Worm (Caenorhabditis elegans) whole organism, L4 larva: ENCODE measurements around the gene dyf-2.

Experiments
- F44E2.7 ChIP-seq: fragments of 200-800 bp; sonication (Bioruptor generic); IDR thresholded peaks from 2 replicates; pipeline ENCODE4 v2.1.2; 2022; ENCODE audit warnings: missing genetic modification characterization, missing compliant biosample characterization
- T26A8.4 ChIP-seq: fragments of 200-800 bp; sonication (Bioruptor generic); IDR thresholded peaks from 2 replicates; pipeline ENCODE4 v1.3.6; 2022; ENCODE audit warnings: missing genetic modification characterization, missing compliant biosample characterization
- Y105C5A.15 ChIP-seq: fragments of 200-800 bp; sonication (Bioruptor generic); IDR thresholded peaks from 2 replicates; pipeline ENCODE4 v1.3.6; 2022; ENCODE audit warnings: missing genetic modification characterization, missing compliant biosample characterization
- Y75B8A.6 ChIP-seq: fragments of 200-800 bp; sonication (Bioruptor generic); IDR thresholded peaks from 2 replicates; pipeline ENCODE4 v1.3.6; 2022; ENCODE audit warnings: missing genetic modification reagents, missing genetic modification characterization, missing compliant biosample characterization
- ZK337.2 ChIP-seq: fragments of 200-800 bp; sonication (Bioruptor generic); IDR thresholded peaks from 2 replicates; pipeline ENCODE4 v1.3.6; 2022; ENCODE audit warnings: missing genetic modification reagents, missing genetic modification characterization, missing compliant biosample characterization
- aha-1 ChIP-seq: fragments of 150-350 bp; peaks from one replicate; lab custom pipeline; 2014; ENCODE audit warnings: missing biosample characterization, missing genetic modification characterization
- arid-1 ChIP-seq: fragments of 200-800 bp; sonication (Bioruptor generic); conservative IDR thresholded peaks from 2 replicates; pipeline ENCODE4 v1.3.6; 2022; ENCODE audit warnings: missing genetic modification reagents, missing genetic modification characterization, missing compliant biosample characterization
- attf-4 ChIP-seq: sonication (generic microtip); optimal IDR thresholded peaks from 3 replicates; lab custom pipeline; 2017; ENCODE audit warnings: missing biosample characterization, missing genetic modification characterization
- ceh-28 ChIP-seq: fragments of 150-350 bp; optimal IDR thresholded peaks from 2 replicates; lab custom pipeline; 2014; ENCODE audit warnings: missing biosample characterization, missing genetic modification reagents, missing genetic modification characterization
- ces-1 ChIP-seq: fragments of 150-350 bp; sonication (generic microtip); optimal IDR thresholded peaks from 4 replicates; lab custom pipeline; 2014; ENCODE audit warnings: missing biosample characterization, missing genetic modification reagents, missing genetic modification characterization
- ctbp-1 ChIP-seq: fragments of 200-800 bp; sonication (Bioruptor generic); IDR thresholded peaks from 2 replicates; pipeline ENCODE4 v1.3.6; 2022; ENCODE audit warnings: missing genetic modification reagents, missing genetic modification characterization, missing compliant biosample characterization
- daf-8 ChIP-seq: fragments of 200-800 bp; sonication (Bioruptor generic); IDR thresholded peaks from 2 replicates; pipeline ENCODE4 v1.3.6; 2022; ENCODE audit warnings: missing genetic modification characterization, missing compliant biosample characterization
- dpl-1 ChIP-seq: fragments of 150-350 bp; optimal IDR thresholded peaks from 2 replicates; lab custom pipeline; 2014; ENCODE audit warnings: missing biosample characterization, missing genetic modification reagents, missing genetic modification characterization
- dve-1 ChIP-seq: sonication (generic microtip); optimal IDR thresholded peaks from 2 replicates; lab custom pipeline; 2017; ENCODE audit warnings: antibody characterized with exemption, mild to moderate bottlenecking, missing genetic modification characterization, missing compliant biosample characterization; ENCODE audit not compliant: insufficient read depth
- fkh-10 ChIP-seq: fragments of 150-350 bp; optimal IDR thresholded peaks from 2 replicates; lab custom pipeline; 2014; ENCODE audit warnings: missing biosample characterization, missing genetic modification reagents, missing genetic modification characterization
- fos-1 ChIP-seq: fragments of 150-350 bp; optimal IDR thresholded peaks from 2 replicates; lab custom pipeline; 2014; ENCODE audit warnings: missing biosample characterization, missing genetic modification characterization
- gei-8 ChIP-seq: fragments of 200-800 bp; sonication (Bioruptor generic); optimal IDR thresholded peaks from 2 replicates; lab custom pipeline; 2018; ENCODE audit warnings: mild to moderate bottlenecking, missing genetic modification characterization, missing compliant biosample characterization
- hif-1 ChIP-seq, 2 experiments: sonication (generic microtip); optimal IDR thresholded peaks; 2 replicates each; lab custom pipeline; 2016 to 2017; ENCODE audit warnings: missing compliant biosample characterization in 2 of 2, missing genetic modification characterization in 2 of 2, missing genetic modification reagents in 2 of 2, missing genotype in 2 of 2, mild to moderate bottlenecking in 1 of 2
- hlh-11 ChIP-seq: fragments of 200-800 bp; sonication (Bioruptor generic); optimal IDR thresholded peaks from 2 replicates; lab custom pipeline; 2018; ENCODE audit warnings: mild to moderate bottlenecking, missing genetic modification characterization, missing compliant biosample characterization
- hlh-30 ChIP-seq: sonication (generic microtip); optimal IDR thresholded peaks from 2 replicates; lab custom pipeline; 2017; ENCODE audit warnings: antibody characterized with exemption, mild to moderate bottlenecking, missing genetic modification characterization, missing compliant biosample characterization; ENCODE audit not compliant: insufficient read depth
- hmg-1.1 ChIP-seq: fragments of 200-800 bp; sonication (Bioruptor generic); IDR thresholded peaks from 2 replicates; pipeline ENCODE4 v1.3.6; 2022; ENCODE audit warnings: missing genetic modification reagents, missing genetic modification characterization, missing compliant biosample characterization
- lin-13 ChIP-seq: fragments of 150-350 bp; optimal IDR thresholded peaks from 2 replicates; lab custom pipeline; 2014; ENCODE audit warnings: missing biosample characterization, missing genetic modification reagents, missing genetic modification characterization
- lin-38 ChIP-seq: fragments of 200-800 bp; sonication (Bioruptor generic); IDR thresholded peaks from 2 replicates; pipeline ENCODE4 v1.3.6; 2022; ENCODE audit warnings: missing genetic modification reagents, missing genetic modification characterization, missing compliant biosample characterization
- lsy-2 ChIP-seq, 2 experiments: fragments of 150-350 bp in 1 of 2; sonication (generic microtip) in 1 of 2; optimal IDR thresholded peaks; 2 replicates each; lab custom pipeline; 2014 to 2017; ENCODE audit warnings: missing biosample characterization in 2 of 2, missing genetic modification characterization in 2 of 2
- madf-5 ChIP-seq, 2 experiments: fragments of 200-800 bp; sonication (Bioruptor generic); IDR thresholded peaks; 2 replicates each; pipeline ENCODE4 v1.3.6; 2022; ENCODE audit warnings: missing compliant biosample characterization in 2 of 2, missing genetic modification characterization in 2 of 2
- mdl-1 ChIP-seq, 2 experiments: fragments of 150-350 bp in 1 of 2; sonication (generic microtip) in 1 of 2; optimal IDR thresholded peaks; 2 replicates each; lab custom pipeline; 2014 to 2017; ENCODE audit warnings: missing biosample characterization in 2 of 2, missing genetic modification characterization in 2 of 2
- mep-1 ChIP-seq: fragments of 150-350 bp; sonication (generic microtip); optimal IDR thresholded peaks from 3 replicates; lab custom pipeline; 2014; ENCODE audit warnings: missing biosample characterization, missing genetic modification characterization
- mes-2 ChIP-seq: sonication (generic microtip); optimal IDR thresholded peaks from 2 replicates; lab custom pipeline; 2016; ENCODE audit warnings: missing genotype, mild to moderate bottlenecking, missing genetic modification characterization, missing compliant biosample characterization; ENCODE audit not compliant: poor library complexity, severe bottlenecking
- mxl-2 ChIP-seq: fragments of 200-800 bp; sonication (Bioruptor generic); conservative IDR thresholded peaks from 2 replicates; pipeline ENCODE4 v1.3.6; 2022; ENCODE audit warnings: missing genetic modification reagents, missing genetic modification characterization, missing compliant biosample characterization
- mxl-3 ChIP-seq: fragments of 200-800 bp; sonication (Bioruptor generic); optimal IDR thresholded peaks from 2 replicates; lab custom pipeline; 2018; ENCODE audit warnings: mild to moderate bottlenecking, missing genetic modification characterization, missing compliant biosample characterization
- nhr-102 ChIP-seq: sonication (generic microtip); optimal IDR thresholded peaks from 2 replicates; lab custom pipeline; 2016; ENCODE audit warnings: mild to moderate bottlenecking, missing genetic modification characterization, moderate library complexity, missing compliant biosample characterization
- nhr-111 ChIP-seq: fragments of 200-800 bp; sonication (Bioruptor generic); optimal IDR thresholded peaks from 2 replicates; lab custom pipeline; 2018; ENCODE audit warnings: mild to moderate bottlenecking, missing genetic modification characterization, missing compliant biosample characterization
- nhr-25 ChIP-seq: sonication (generic microtip); optimal IDR thresholded peaks from 2 replicates; lab custom pipeline; 2017; ENCODE audit warnings: missing genetic modification characterization, mild to moderate bottlenecking, missing compliant biosample characterization, antibody characterized with exemption, moderate library complexity, borderline replicate concordance; ENCODE audit not compliant: insufficient read depth
- nhr-42 ChIP-seq: fragments of 200-800 bp; sonication (Bioruptor generic); IDR thresholded peaks from 2 replicates; pipeline ENCODE4 v1.3.6; 2022; ENCODE audit warnings: missing genetic modification characterization, missing compliant biosample characterization
- nhr-48 ChIP-seq: sonication (generic microtip); optimal IDR thresholded peaks from 2 replicates; lab custom pipeline; 2016; ENCODE audit warnings: mild to moderate bottlenecking, missing genetic modification characterization, missing compliant biosample characterization
- pha-4 ChIP-seq, 2 experiments: fragments of 150-350 bp in 1 of 2; fragments of 200-800 bp in 1 of 2; sonication (Bioruptor generic) in 1 of 2; IDR thresholded peaks in 1 of 2; optimal IDR thresholded peaks in 1 of 2; 2 replicates each; pipeline versions ENCODE4 v1.3.6 to Lab custom; 2014 to 2022; ENCODE audit warnings: missing genetic modification characterization in 2 of 2, missing genetic modification reagents in 2 of 2, missing biosample characterization in 1 of 2, missing compliant biosample characterization in 1 of 2
- rbr-2 ChIP-seq: sonication (generic microtip); optimal IDR thresholded peaks from 2 replicates; lab custom pipeline; 2016; ENCODE audit warnings: missing genotype, missing genetic modification characterization, missing compliant biosample characterization
- set-16 ChIP-seq: fragments of 200-800 bp; sonication (Bioruptor generic); IDR thresholded peaks from 2 replicates; pipeline ENCODE4 v1.3.6; 2022; ENCODE audit warnings: missing genetic modification reagents, missing genetic modification characterization, missing compliant biosample characterization
- skn-1 ChIP-seq: fragments of 150-350 bp; optimal IDR thresholded peaks from 2 replicates; lab custom pipeline; 2014; ENCODE audit warnings: missing biosample characterization, missing genetic modification characterization
- snpc-4 ChIP-seq: fragments of 150-350 bp; optimal IDR thresholded peaks from 2 replicates; lab custom pipeline; 2014; ENCODE audit warnings: missing biosample characterization, missing genetic modification characterization
- tra-1 ChIP-seq: fragments of 200-800 bp; sonication (Bioruptor generic); IDR thresholded peaks from 2 replicates; pipeline ENCODE4 v1.3.6; 2022; ENCODE audit warnings: missing genetic modification reagents, missing genetic modification characterization, missing compliant biosample characterization
- unc-130 ChIP-seq: sonication (generic microtip); optimal IDR thresholded peaks from 2 replicates; lab custom pipeline; 2016; ENCODE audit warnings: missing genetic modification reagents, missing genetic modification characterization, missing compliant biosample characterization
- unc-62 ChIP-seq, 3 experiments: fragments of 150-350 bp in 1 of 3; sonication (generic microtip); optimal IDR thresholded peaks in 2 of 3; peaks in 1 of 3; 1 replicate in 1 of 3; 2 replicates in 2 of 3; lab custom pipeline; 2014 to 2017; ENCODE audit warnings: missing biosample characterization in 3 of 3, missing genetic modification characterization in 3 of 3, missing genetic modification reagents in 3 of 3, missing genotype in 1 of 3
- zag-1 ChIP-seq: fragments of 150-350 bp; optimal IDR thresholded peaks from 2 replicates; lab custom pipeline; 2014; ENCODE audit warnings: missing biosample characterization, missing genetic modification characterization
- zfp-2 ChIP-seq: sonication (generic microtip); optimal IDR thresholded peaks from 2 replicates; lab custom pipeline; 2016; ENCODE audit warnings: mild to moderate bottlenecking, missing genetic modification characterization, missing compliant biosample characterization
- ztf-11 ChIP-seq: fragments of 150-350 bp; optimal IDR thresholded peaks from 2 replicates; lab custom pipeline; 2014; ENCODE audit warnings: missing biosample characterization, missing genetic modification characterization

Gene dyf-2

DNA sequence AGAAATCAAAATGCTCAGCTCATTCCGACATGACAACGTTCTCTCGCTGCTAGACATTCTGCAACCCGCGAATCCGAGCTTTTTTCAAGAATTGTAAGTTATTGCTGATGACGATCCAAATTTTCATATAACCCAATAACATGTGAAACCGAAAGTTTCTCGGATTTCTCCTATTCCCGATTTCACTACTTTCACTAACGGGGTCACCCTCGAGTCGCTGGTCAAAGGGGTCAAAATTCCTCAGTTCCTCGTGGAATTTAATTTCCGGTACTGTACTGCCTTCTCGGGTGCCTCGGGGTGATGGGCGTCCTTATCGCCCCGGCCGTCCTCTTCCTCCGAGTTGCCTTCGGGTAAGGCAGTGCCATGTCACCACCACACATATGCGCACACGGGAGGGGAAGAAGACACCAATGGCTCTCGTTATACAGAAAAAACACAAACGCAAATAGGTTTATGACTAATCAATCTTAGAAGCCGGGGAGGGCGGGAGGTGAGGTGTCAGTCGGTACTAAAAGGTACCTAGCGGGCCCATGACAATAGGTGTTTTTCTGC lies 34.0 kb upstream of the dyf-2 start (continued):
- TF ChIP-seq unc-130 (GFP tag; lab: Kevin White, UChicago) (no peak), nhr-111 (GFP tag; lab: Kevin White, UChicago) (peak; percentile 32), ztf-11 (tag; lab: Kevin White, UChicago) (no peak), lsy-2 (tag; optimal IDR thresholded peaks at IDR 0.05; lab: Kevin White, UChicago) (peak in 1 of 2 experiments; percentile 11), zfp-2 (tag; lab: Kevin White, UChicago) (no peak), Y75B8A.6 (GFP tag; lab: Robert Waterston, UW) (no peak), snpc-4 (tag; lab: Kevin White, UChicago) (no peak), rbr-2 (tag; lab: Kevin White, UChicago) (peak; percentile 4), ces-1 (GFP tag; lab: Kevin White, UChicago) (no peak), unc-62 (GFP tag; optimal IDR thresholded peaks at IDR 0.05 in 1 of 2; lab: Kevin White, UChicago) (peak in 1 of 2 experiments; percentile 27), unc-62 (tag; optimal IDR thresholded peaks at IDR 0.05; lab: Kevin White, UChicago) (no peak), T26A8.4 (GFP tag; lab: Robert Waterston, UW) (no peak), dve-1 (tag; lab: Kevin White, UChicago) (no peak), skn-1 (no peak), nhr-25 (peak; percentile 39), hlh-11 (tag; lab: Kevin White, UChicago) (peak; percentile 27)

DNA sequence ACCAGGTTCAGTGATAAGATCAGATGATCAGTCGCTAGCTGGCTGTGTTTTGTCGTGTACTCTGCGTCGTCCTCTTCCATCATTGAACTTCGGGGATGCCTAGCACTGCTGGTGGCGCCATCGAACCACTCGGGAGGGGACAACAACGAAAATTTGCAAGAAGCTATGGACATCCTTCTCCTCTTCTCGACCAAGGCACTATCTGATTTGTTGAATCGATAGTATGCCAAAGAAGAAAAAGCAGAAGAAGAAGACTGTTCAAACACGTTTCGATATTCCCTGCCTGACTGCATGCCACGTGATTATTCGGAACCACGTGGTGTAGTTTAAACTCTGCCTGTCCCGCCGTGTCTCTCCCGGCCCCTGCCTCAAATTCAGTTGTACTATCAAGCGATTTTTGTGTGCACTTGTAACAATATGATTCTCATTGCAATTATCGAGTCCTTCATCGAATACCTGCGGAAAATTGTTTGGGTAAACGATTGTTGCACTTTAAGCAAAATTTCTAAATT lies 33.1 kb upstream of the dyf-2 start:
- TF ChIP-seq lin-13 (GFP tag; lab: Kevin White, UChicago) (no peak), fkh-10 (no peak), nhr-48 (tag; lab: Kevin White, UChicago) (peak; percentile 44), ceh-28 (tag; lab: Kevin White, UChicago) (no peak), aha-1 (tag; lab: Kevin White, UChicago) (peak; percentile 97), hlh-11 (tag; lab: Kevin White, UChicago) (peak; percentile 73), skn-1 (no peak), hif-1 (tag; optimal IDR thresholded peaks at IDR 0.05; lab: Kevin White, UChicago) (peak in 1 of 2 experiments; percentile 12), mxl-3 (peak; percentile 87), nhr-42 (GFP tag; lab: Robert Waterston, UW) (no peak), zag-1 (tag; lab: Kevin White, UChicago) (no peak), tra-1 (GFP tag; lab: Robert Waterston, UW) (no peak), pha-4 (GFP tag; IDR thresholded peaks at IDR 0.05; lab: Robert Waterston, UW) (no peak), pha-4 (tag; optimal IDR thresholded peaks at IDR 0.05; lab: Kevin White, UChicago) (no peak), dve-1 (tag; lab: Kevin White, UChicago) (peak; percentile 9), F44E2.7 (GFP tag; lab: Robert Waterston, UW) (no peak), hmg-1.1 (GFP tag; lab: Robert Waterston, UW) (no peak), daf-8 (GFP tag; lab: Robert Waterston, UW) (no peak), gei-8 (no peak), ZK337.2 (GFP tag; lab: Robert Waterston, UW) (no peak), ctbp-1 (GFP tag; lab: Robert Waterston, UW) (no peak), mxl-2 (no peak), lin-38 (GFP tag; lab: Robert Waterston, UW) (no peak), arid-1 (GFP tag; lab: Robert Waterston, UW) (no peak), mes-2 (tag; lab: Kevin White, UChicago) (peak; percentile 16), nhr-102 (peak; percentile 0), Y105C5A.15 (GFP tag; lab: Robert Waterston, UW) (no peak), dpl-1 (GFP tag; lab: Kevin White, UChicago) (no peak), lsy-2 (tag; optimal IDR thresholded peaks at IDR 0.05; lab: Kevin White, UChicago) (no peak), rbr-2 (tag; lab: Kevin White, UChicago) (no peak), hlh-30 (tag; lab: Kevin White, UChicago) (peak; percentile 86), attf-4 (no peak), fos-1 (no peak), mdl-1 (tag; optimal IDR thresholded peaks at IDR 0.05; lab: Kevin White, UChicago) (peak; percentile 68 to 82), madf-5 (GFP tag; IDR thresholded peaks at IDR 0.05; lab: Robert Waterston, UW) (no peak), mep-1 (tag; lab: Kevin White, UChicago) (peak; percentile 11), T26A8.4 (GFP tag; lab: Robert Waterston, UW) (peak; percentile 38; the same call in 1 of the 2 replicates), set-16 (peak; percentile 17; the same call in 1 of the 2 replicates)
